Fruit fly (Drosophila melanogaster) whole organism, embryonic: ENCODE measurements around the gene HBS1.

Experiments
- Asciz ChIP-seq: fragments of 200-800 bp; sonication (Bioruptor generic); optimal IDR thresholded peaks from 2 replicates; lab custom pipeline; 2017; ENCODE audit warnings: missing biosample characterization, mild to moderate bottlenecking, missing genetic modification characterization, missing genetic modification reagents
- Bgb ChIP-seq: fragments of 200-800 bp; sonication (Bioruptor generic); IDR thresholded peaks from 2 replicates; pipeline ENCODE4 v1.3.6; 2022; ENCODE audit warnings: missing biosample characterization, missing genetic modification characterization; ENCODE audit not compliant: partially characterized antibody
- CG10147 ChIP-seq: fragments of 200-800 bp; sonication (Bioruptor generic); optimal IDR thresholded peaks from 2 replicates; lab custom pipeline; 2019; ENCODE audit warnings: missing biosample characterization, mild to moderate bottlenecking, missing genetic modification characterization, moderate library complexity
- CG10543 ChIP-seq: fragments of 200-800 bp; sonication (Bioruptor generic); optimal IDR thresholded peaks from 3 replicates; lab custom pipeline; 2017; ENCODE audit warnings: missing biosample characterization, mild to moderate bottlenecking, missing genetic modification characterization, moderate library complexity
- CG11247 ChIP-seq: fragments of 200-800 bp; sonication (Bioruptor generic); IDR thresholded peaks from 2 replicates; pipeline ENCODE4 v1.3.6; 2022; ENCODE audit warnings: missing biosample characterization, missing genetic modification characterization
- CG11398 ChIP-seq: fragments of 200-800 bp; sonication (Bioruptor generic); optimal IDR thresholded peaks from 2 replicates; lab custom pipeline; 2016; ENCODE audit warnings: missing biosample characterization, missing genetic modification characterization
- CG11504 ChIP-seq: fragments of 200-800 bp; sonication (Bioruptor generic); optimal IDR thresholded peaks from 3 replicates; lab custom pipeline; 2019; ENCODE audit warnings: missing biosample characterization, mild to moderate bottlenecking, missing genetic modification characterization, moderate library complexity
- CG12071 ChIP-seq: fragments of 200-800 bp; sonication (Bioruptor generic); optimal IDR thresholded peaks from 3 replicates; lab custom pipeline; 2018; ENCODE audit warnings: missing biosample characterization, mild to moderate bottlenecking, missing genetic modification characterization
- CG12769 ChIP-seq: fragments of 200-800 bp; sonication (Bioruptor generic); optimal IDR thresholded peaks from 2 replicates; lab custom pipeline; 2019; ENCODE audit warnings: missing biosample characterization, mild to moderate bottlenecking, missing genetic modification characterization, moderate library complexity
- CG13894 ChIP-seq: fragments of 200-800 bp; sonication (Bioruptor generic); optimal IDR thresholded peaks from 3 replicates; lab custom pipeline; 2018; ENCODE audit warnings: missing biosample characterization, mild to moderate bottlenecking, missing genetic modification characterization, moderate library complexity
- CG15479 ChIP-seq: fragments of 200-800 bp; sonication (Bioruptor generic); optimal IDR thresholded peaks from 3 replicates; lab custom pipeline; 2019; ENCODE audit warnings: missing biosample characterization, mild to moderate bottlenecking, missing genetic modification characterization, moderate library complexity
- CG1647 ChIP-seq: fragments of 200-800 bp; sonication (Bioruptor generic); optimal IDR thresholded peaks from 3 replicates; lab custom pipeline; 2016; ENCODE audit warnings: missing biosample characterization, missing genetic modification characterization
- CG17568 ChIP-seq: fragments of 200-800 bp; sonication (Bioruptor generic); optimal IDR thresholded peaks from 2 replicates; lab custom pipeline; 2018; ENCODE audit warnings: missing biosample characterization, mild to moderate bottlenecking, missing genetic modification characterization, moderate library complexity
- CG1792 ChIP-seq: fragments of 200-800 bp; sonication (Bioruptor generic); optimal IDR thresholded peaks from 2 replicates; lab custom pipeline; 2016; ENCODE audit warnings: missing biosample characterization, missing genetic modification characterization
- CG2889 ChIP-seq: fragments of 200-800 bp; sonication (Bioruptor generic); IDR thresholded peaks from 3 replicates; pipeline ENCODE4 v1.3.6; 2022; ENCODE audit warnings: missing biosample characterization, missing genetic modification characterization
- CG32532 ChIP-seq: fragments of 200-800 bp; sonication (Bioruptor generic); IDR thresholded peaks from 2 replicates; pipeline ENCODE4 v1.3.6; 2022; ENCODE audit warnings: missing biosample characterization, missing genetic modification characterization
- CG34422 ChIP-seq: fragments of 200-800 bp; sonication (Bioruptor generic); IDR thresholded peaks from 3 replicates; pipeline ENCODE4 v1.3.6; 2022; ENCODE audit warnings: missing biosample characterization, missing genetic modification characterization
- CG7556 ChIP-seq: fragments of 200-800 bp; sonication (Bioruptor generic); optimal IDR thresholded peaks from 2 replicates; lab custom pipeline; 2017; ENCODE audit warnings: missing biosample characterization, mild to moderate bottlenecking, missing genetic modification characterization
- Chrac-16 ChIP-seq: fragments of 200-800 bp; sonication (Bioruptor generic); optimal IDR thresholded peaks from 3 replicates; lab custom pipeline; 2016; ENCODE audit warnings: missing biosample characterization, missing genetic modification characterization
- CoRest ChIP-seq: fragments of 200-800 bp; sonication (Bioruptor generic); optimal IDR thresholded peaks from 3 replicates; lab custom pipeline; 2018; ENCODE audit warnings: missing biosample characterization, mild to moderate bottlenecking, missing genetic modification characterization, moderate library complexity
- Hey ChIP-seq: fragments of 200-800 bp; sonication (Bioruptor generic); optimal IDR thresholded peaks from 3 replicates; lab custom pipeline; 2018; ENCODE audit warnings: missing biosample characterization, mild to moderate bottlenecking, missing genetic modification characterization
- Med ChIP-seq: fragments of 200-800 bp; sonication (Bioruptor generic); peaks from one replicate; lab custom pipeline; 2016; ENCODE audit warnings: missing biosample characterization, missing genetic modification characterization, mild to moderate bottlenecking, inconsistent platforms, moderate library complexity
- Rx ChIP-seq: fragments of 200-800 bp; sonication (Bioruptor generic); IDR thresholded peaks from 2 replicates; pipeline ENCODE4 v1.3.6; 2022; ENCODE audit warnings: missing biosample characterization, missing genetic modification characterization
- btn ChIP-seq: fragments of 200-800 bp; sonication (Bioruptor generic); optimal IDR thresholded peaks from 2 replicates; lab custom pipeline; 2016; ENCODE audit warnings: missing biosample characterization, missing genetic modification characterization
- cad ChIP-seq: fragments of >200 bp; optimal IDR thresholded peaks from 2 replicates; lab custom pipeline; 2017; ENCODE audit warnings: missing biosample characterization, missing genetic modification characterization
- ci ChIP-seq: fragments of 200-800 bp; sonication (Bioruptor generic); IDR thresholded peaks from 3 replicates; pipeline ENCODE4 v1.3.6; 2022; ENCODE audit warnings: missing biosample characterization, missing genetic modification characterization
- crol ChIP-seq: fragments of 200-800 bp; sonication (Bioruptor generic); IDR thresholded peaks from 2 replicates; pipeline ENCODE4 v1.3.6; 2022; ENCODE audit warnings: missing biosample characterization, missing genetic modification characterization
- dysf ChIP-seq: fragments of 200-800 bp; sonication (Bioruptor generic); IDR thresholded peaks from 3 replicates; pipeline ENCODE4 v1.3.6; 2022; ENCODE audit warnings: missing biosample characterization, missing genetic modification characterization
- emc ChIP-seq: fragments of 200-800 bp; sonication (Bioruptor generic); optimal IDR thresholded peaks from 2 replicates; lab custom pipeline; 2016; ENCODE audit warnings: missing biosample characterization, missing genetic modification characterization
- ewg ChIP-seq: fragments of 200-800 bp; sonication (Bioruptor generic); optimal IDR thresholded peaks from 3 replicates; lab custom pipeline; 2017; ENCODE audit warnings: mild to moderate bottlenecking, missing biosample characterization, missing genetic modification reagents, missing genetic modification characterization
- exex ChIP-seq: fragments of 200-800 bp; sonication (Bioruptor generic); optimal IDR thresholded peaks from 4 replicates; lab custom pipeline; 2018; ENCODE audit warnings: missing biosample characterization, mild to moderate bottlenecking, missing genetic modification characterization, moderate library complexity
- fu2 ChIP-seq: fragments of 200-800 bp; sonication (Bioruptor generic); optimal IDR thresholded peaks from 2 replicates; lab custom pipeline; 2016; ENCODE audit warnings: missing biosample characterization, missing genetic modification characterization
- grn ChIP-seq: fragments of 200-800 bp; sonication (Bioruptor generic); optimal IDR thresholded peaks from 3 replicates; lab custom pipeline; 2017; ENCODE audit warnings: missing biosample characterization, missing genetic modification characterization
- nom ChIP-seq: fragments of 200-800 bp; sonication (Bioruptor generic); optimal IDR thresholded peaks from 2 replicates; lab custom pipeline; 2017; ENCODE audit warnings: missing biosample characterization, missing genetic modification characterization, mild to moderate bottlenecking, moderate library complexity, missing genetic modification reagents
- pfk ChIP-seq: fragments of 200-800 bp; sonication (Bioruptor generic); optimal IDR thresholded peaks from 2 replicates; lab custom pipeline; 2018; ENCODE audit warnings: missing biosample characterization, mild to moderate bottlenecking, missing genetic modification characterization, moderate library complexity
- rib ChIP-seq: fragments of 200-800 bp; sonication (Bioruptor generic); IDR thresholded peaks from 2 replicates; pipeline ENCODE4 v1.3.6; 2022; ENCODE audit warnings: missing biosample characterization, missing genetic modification characterization
- sd ChIP-seq: fragments of 200-800 bp; sonication (Bioruptor generic); optimal IDR thresholded peaks from 3 replicates; lab custom pipeline; 2018; ENCODE audit warnings: missing biosample characterization, mild to moderate bottlenecking, missing genetic modification characterization, moderate library complexity
- zfh2 ChIP-seq: fragments of 200-800 bp; sonication (Bioruptor generic); optimal IDR thresholded peaks from 2 replicates; lab custom pipeline; 2016; ENCODE audit warnings: missing biosample characterization, missing genetic modification characterization

The HBS1 gene

DNA sequence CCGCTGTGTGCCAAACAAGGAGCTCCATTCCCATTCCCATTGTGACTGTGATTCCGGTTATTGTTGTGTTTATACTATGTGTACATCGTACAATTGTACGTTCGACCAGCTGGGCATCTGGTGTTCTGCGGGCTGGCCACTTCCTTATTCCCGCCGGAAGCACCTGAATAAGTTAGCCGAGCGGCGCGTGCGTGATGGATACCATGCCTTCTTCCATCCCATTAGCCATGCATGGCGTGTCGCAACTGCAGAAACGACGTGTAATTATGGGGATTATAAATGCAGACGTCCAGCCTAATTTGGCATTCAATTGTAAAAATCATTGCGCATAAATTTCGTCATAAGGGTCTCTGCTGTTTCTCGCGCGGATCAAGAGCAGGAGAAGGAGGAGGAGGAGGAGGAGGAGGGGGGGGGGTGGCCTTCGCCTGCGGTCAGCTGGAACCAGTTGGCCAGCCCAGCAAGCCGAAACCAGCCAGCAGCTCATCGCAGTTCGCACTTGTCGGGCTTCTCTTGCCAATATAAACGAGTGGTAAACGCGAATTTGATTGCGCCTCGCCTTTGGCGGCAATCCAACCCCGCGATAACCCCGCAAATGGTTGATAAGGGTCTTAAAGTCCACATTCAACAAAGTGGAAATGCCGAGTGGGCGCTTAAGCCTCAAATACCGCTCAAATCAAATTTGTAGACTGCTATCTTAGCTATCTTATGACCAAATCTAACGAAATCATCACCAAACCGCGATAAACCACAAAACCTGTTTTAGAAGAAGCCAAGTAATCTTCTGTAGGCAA is 1.2 kb upstream of the HBS1 start (continued):
- TF ChIP-seq CG11504 (no peak), Med (GFP tag; lab: Kevin White, UChicago) (peak; percentile 47), CG1792 (no peak), exex (tag; lab: Kevin White, UChicago) (no peak), CG34422 (GFP tag; lab: Robert Waterston, UW) (peak; percentile 34; the same call in 1 of the 3 replicates), CG17568 (GFP tag; lab: Kevin White, UChicago) (no peak), Chrac-16 (GFP tag; lab: Kevin White, UChicago) (no peak), CG10147 (GFP tag; lab: Kevin White, UChicago) (no peak), CoRest (tag; lab: Kevin White, UChicago) (no peak), btn (GFP tag; lab: Kevin White, UChicago) (no peak), grn (GFP tag; lab: Kevin White, UChicago) (peak; percentile 25), cad (no peak), CG1647 (GFP tag; lab: Kevin White, UChicago) (no peak), sd (tag; lab: Kevin White, UChicago) (peak; percentile 64), CG13894 (tag; lab: Kevin White, UChicago) (peak; percentile 14), CG11398 (GFP tag; lab: Kevin White, UChicago) (no peak), nom (peak; percentile 69), ci (GFP tag; lab: Robert Waterston, UW) (0 out of 3 replicates have a peak, but pooled peaks have one; percentile 16), CG2889 (GFP tag; lab: Robert Waterston, UW) (0 out of 3 replicates have a peak, but pooled peaks have one; percentile 30), dysf (GFP tag; lab: Robert Waterston, UW) (0 out of 3 replicates have a peak, but pooled peaks have one; percentile 30), CG32532 (GFP tag; lab: Robert Waterston, UW) (no peak), pfk (GFP tag; lab: Kevin White, UChicago) (no peak), CG11247 (GFP tag; lab: Robert Waterston, UW) (no peak), CG10543 (peak; percentile 9), CG12769 (peak; percentile 17), CG7556 (GFP tag; lab: Kevin White, UChicago) (no peak), fu2 (GFP tag; lab: Kevin White, UChicago) (no peak), emc (GFP tag; lab: Kevin White, UChicago) (no peak), crol (GFP tag; lab: Robert Waterston, UW) (peak; percentile 59), rib (GFP tag; lab: Robert Waterston, UW) (peak; percentile 35; the same call in 1 of the 2 replicates), CG15479 (GFP tag; lab: Kevin White, UChicago) (peak; percentile 22), zfh2 (no peak), CG12071 (no peak), Asciz (GFP tag; lab: Kevin White, UChicago) (no peak), Bgb (GFP tag; lab: Robert Waterston, UW) (0 out of 2 replicates have a peak, but pooled peaks have one; percentile 9), ewg (GFP tag; lab: Kevin White, UChicago) (peak; percentile 61), Rx (GFP tag; lab: Robert Waterston, UW) (no peak), Hey (tag; lab: Kevin White, UChicago) (no peak)
